Fruit fly (Drosophila melanogaster): Measurements from ENCODE around the gene capt.
A peak's percentile ranks its signal among the peaks of the same experiment; 100 is the strongest.

Gene capt

dm6 chr2L:1128932-1129887, 28.9 kb downstream of the capt start, which contains the start of the genes Pino and TBC1D23 (continued):
- peak; percentile 49 for TF ChIP-seq Fer2 (tag; optimal IDR thresholded peaks at IDR 0.05)
- TF ChIP-seq D19A (tag; optimal IDR thresholded peaks at IDR 0.05) = peak; percentile 56
- no peak for TF ChIP-seq peb (GFP tag; IDR thresholded peaks at IDR 0.05)
- TF ChIP-seq CG14667 (GFP tag; IDR thresholded peaks at IDR 0.05) = peak; percentile 58
- peak; percentile 21; the same call in 1 of the 2 replicates for TF ChIP-seq stc (GFP tag; IDR thresholded peaks at IDR 0.05)
- peak; percentile 64 for TF ChIP-seq CG4424 (GFP tag; optimal IDR thresholded peaks at IDR 0.05)
- peak; percentile 49 for TF ChIP-seq twi (tag; optimal IDR thresholded peaks at IDR 0.05)
- TF ChIP-seq CG34422 (GFP tag; IDR thresholded peaks at IDR 0.05) = peak; percentile 37; the same call in 2 of the 3 replicates
- TF ChIP-seq scrt (GFP tag; optimal IDR thresholded peaks at IDR 0.05) = peak; percentile 48
- no peak for TF ChIP-seq Kr (GFP tag; optimal IDR thresholded peaks at IDR 0.05)
- TF ChIP-seq zen (tag; optimal IDR thresholded peaks at IDR 0.05) = peak; percentile 61
- no peak for TF ChIP-seq repo (GFP tag; optimal IDR thresholded peaks at IDR 0.05)
- no peak for TF ChIP-seq CG3726 (GFP tag; IDR thresholded peaks at IDR 0.05)
- TF ChIP-seq CG13123 (GFP tag; optimal IDR thresholded peaks at IDR 0.05) = peak; percentile 49
- no peak for TF ChIP-seq CG4282 (GFP tag; optimal IDR thresholded peaks at IDR 0.05)
- TF ChIP-seq dmrt99B (tag; optimal IDR thresholded peaks at IDR 0.05) = peak; percentile 65
- peak; percentile 13 for TF ChIP-seq Atf3 (GFP tag; optimal IDR thresholded peaks at IDR 0.05)
- peak; percentile 69 for TF ChIP-seq Dek (tag; optimal IDR thresholded peaks at IDR 0.05)
- TF ChIP-seq CG18011 (GFP tag; optimal IDR thresholded peaks at IDR 0.05) = peak; percentile 15
- TF ChIP-seq CG10654 (GFP tag; optimal IDR thresholded peaks at IDR 0.05) = peak; percentile 68
- peak; percentile 42; the same call in 2 of the 3 replicates for TF ChIP-seq B-H1 (GFP tag; IDR thresholded peaks at IDR 0.05)
- 0 out of 2 replicates have a peak, but pooled peaks have one; percentile 34 for TF ChIP-seq CG1024 (GFP tag; IDR thresholded peaks at IDR 0.05)
- peak; percentile 80 for TF ChIP-seq Scr (GFP tag; IDR thresholded peaks at IDR 0.05; ENCODE audit: partially characterized antibody)
- no peak for TF ChIP-seq zf30C (GFP tag; optimal IDR thresholded peaks at IDR 0.05)
- TF ChIP-seq CG16813 (GFP tag; IDR thresholded peaks at IDR 0.05; ENCODE audit: partially characterized antibody) = peak; percentile 73; the same call in 2 of the 3 replicates
- peak; percentile 19 for TF ChIP-seq Asciz (GFP tag; optimal IDR thresholded peaks at IDR 0.05)
- peak; percentile 48 for TF ChIP-seq hbn (GFP tag; IDR thresholded peaks at IDR 0.05; ENCODE audit: partially characterized antibody)
- no peak for TF ChIP-seq tio (GFP tag; optimal IDR thresholded peaks at IDR 0.05)
- TF ChIP-seq Mad (GFP tag; optimal IDR thresholded peaks at IDR 0.05) = peak; percentile 31
- no peak for TF ChIP-seq CG6254 (GFP tag; optimal IDR thresholded peaks at IDR 0.05)
- no peak for TF ChIP-seq Gsc (GFP tag; IDR thresholded peaks at IDR 0.05)
- no peak for TF ChIP-seq pros (GFP tag; optimal IDR thresholded peaks at IDR 0.05)
- peak; percentile 1 for TF ChIP-seq CG9797 (GFP tag; optimal IDR thresholded peaks at IDR 0.05)
- peak; percentile 33 for TF ChIP-seq tap (tag; optimal IDR thresholded peaks at IDR 0.05)
- no peak for TF ChIP-seq gt (GFP tag; IDR thresholded peaks at IDR 0.05)
- peak; percentile 56; the same call in 1 of the 3 replicates for TF ChIP-seq CG6791 (GFP tag; IDR thresholded peaks at IDR 0.05; ENCODE audit: partially characterized antibody)
- TF ChIP-seq CG31224 (GFP tag; IDR thresholded peaks at IDR 0.05) = peak; percentile 61
- peak in 1 of 3 experiments; percentile 79 for TF ChIP-seq lola (GFP tag; optimal IDR thresholded peaks at IDR 0.05)
- TF ChIP-seq Gug (GFP tag; IDR thresholded peaks at IDR 0.05) = peak; percentile 73; the same call in 3 of the 4 replicates
- TF ChIP-seq CG11504 (tag; optimal IDR thresholded peaks at IDR 0.05) = peak; percentile 75
- peak; percentile 76 for TF ChIP-seq CG12659 (GFP tag; optimal IDR thresholded peaks at IDR 0.05)
- peak; percentile 38 for TF ChIP-seq CG8281 (tag; optimal IDR thresholded peaks at IDR 0.05)
- TF ChIP-seq CG4854 (GFP tag; optimal IDR thresholded peaks at IDR 0.05) = no peak
- TF ChIP-seq HLH4C (GFP tag; IDR thresholded peaks at IDR 0.05; ENCODE audit: partially characterized antibody) = peak; percentile 41; the same call in 1 of the 3 replicates
- no peak for TF ChIP-seq MTF-1 (GFP tag; optimal IDR thresholded peaks at IDR 0.05; ENCODE audit: borderline replicate concordance)
- peak; percentile 53 for TF ChIP-seq Blimp-1 (GFP tag; optimal IDR thresholded peaks at IDR 0.05)
